Fruit fly (Drosophila melanogaster) whole organism, embryonic: ENCODE data around the gene Cyp1.

ENCODE experiments used
- Bgb ChIP-seq: fragments of 200-800 bp; sonication (Bioruptor generic); IDR thresholded peaks from 2 replicates; pipeline ENCODE4 v1.3.6; 2022; ENCODE audit warnings: missing biosample characterization, missing genetic modification characterization; ENCODE audit not compliant: partially characterized antibody
- CG10959 ChIP-seq: fragments of 200-800 bp; sonication (Bioruptor generic); IDR thresholded peaks from 2 replicates; pipeline ENCODE4 v1.3.6; 2022; ENCODE audit warnings: missing biosample characterization, missing genetic modification characterization
- CG11696 ChIP-seq: fragments of 200-800 bp; sonication (Bioruptor generic); IDR thresholded peaks from 2 replicates; pipeline ENCODE4 v1.3.6; 2022; ENCODE audit warnings: missing biosample characterization, missing genetic modification characterization
- CG12659 ChIP-seq: fragments of 200-800 bp; sonication (Bioruptor generic); optimal IDR thresholded peaks from 3 replicates; lab custom pipeline; 2017; ENCODE audit warnings: mild to moderate bottlenecking, missing biosample characterization, missing genetic modification reagents, missing genetic modification characterization
- CG12769 ChIP-seq: fragments of 200-800 bp; sonication (Bioruptor generic); optimal IDR thresholded peaks from 2 replicates; lab custom pipeline; 2019; ENCODE audit warnings: missing biosample characterization, mild to moderate bottlenecking, missing genetic modification characterization, moderate library complexity
- CG13775 ChIP-seq: fragments of 200-800 bp; sonication (Bioruptor generic); optimal IDR thresholded peaks from 3 replicates; lab custom pipeline; 2017; ENCODE audit warnings: missing biosample characterization, mild to moderate bottlenecking, missing genetic modification characterization
- CG13894 ChIP-seq: fragments of 200-800 bp; sonication (Bioruptor generic); optimal IDR thresholded peaks from 3 replicates; lab custom pipeline; 2018; ENCODE audit warnings: missing biosample characterization, mild to moderate bottlenecking, missing genetic modification characterization, moderate library complexity
- CG14014 ChIP-seq: fragments of 200-800 bp; sonication (Bioruptor generic); IDR thresholded peaks from 2 replicates; pipeline ENCODE4 v1.3.6; 2022; ENCODE audit warnings: missing biosample characterization, missing genetic modification characterization
- CG1603 ChIP-seq: fragments of 200-800 bp; sonication (Bioruptor generic); optimal IDR thresholded peaks from 2 replicates; lab custom pipeline; 2019; ENCODE audit warnings: missing biosample characterization, mild to moderate bottlenecking, missing genetic modification characterization, moderate library complexity
- CG17359 ChIP-seq: fragments of 200-800 bp; sonication (Bioruptor generic); optimal IDR thresholded peaks from 3 replicates; lab custom pipeline; 2018; ENCODE audit warnings: missing biosample characterization, mild to moderate bottlenecking, missing genetic modification characterization, moderate library complexity
- CG2129 ChIP-seq: fragments of 200-800 bp; sonication (Bioruptor generic); IDR thresholded peaks from 2 replicates; pipeline ENCODE4 v1.3.6; 2022; ENCODE audit warnings: missing biosample characterization, missing genetic modification characterization; ENCODE audit not compliant: partially characterized antibody
- CG2889 ChIP-seq: fragments of 200-800 bp; sonication (Bioruptor generic); IDR thresholded peaks from 3 replicates; pipeline ENCODE4 v1.3.6; 2022; ENCODE audit warnings: missing biosample characterization, missing genetic modification characterization
- CG32532 ChIP-seq: fragments of 200-800 bp; sonication (Bioruptor generic); IDR thresholded peaks from 2 replicates; pipeline ENCODE4 v1.3.6; 2022; ENCODE audit warnings: missing biosample characterization, missing genetic modification characterization
- CG6175 ChIP-seq: fragments of 200-800 bp; sonication (Bioruptor generic); IDR thresholded peaks from 3 replicates; pipeline ENCODE4 v1.3.6; 2022; ENCODE audit warnings: missing biosample characterization, missing genetic modification characterization
- CG6654 ChIP-seq: fragments of 200-800 bp; sonication (Bioruptor generic); optimal IDR thresholded peaks from 2 replicates; lab custom pipeline; 2017; ENCODE audit warnings: missing biosample characterization, mild to moderate bottlenecking, missing genetic modification characterization
- CG6765 ChIP-seq: fragments of 200-800 bp; sonication (Bioruptor generic); optimal IDR thresholded peaks from 3 replicates; lab custom pipeline; 2017; ENCODE audit warnings: missing biosample characterization, mild to moderate bottlenecking, missing genetic modification characterization
- CG7357 ChIP-seq: fragments of 200-800 bp; sonication (Bioruptor generic); IDR thresholded peaks from 3 replicates; pipeline ENCODE4 v1.3.6; 2022; ENCODE audit warnings: missing biosample characterization, missing genetic modification characterization
- CG7556 ChIP-seq: fragments of 200-800 bp; sonication (Bioruptor generic); optimal IDR thresholded peaks from 2 replicates; lab custom pipeline; 2017; ENCODE audit warnings: missing biosample characterization, mild to moderate bottlenecking, missing genetic modification characterization
- CG8359 ChIP-seq: fragments of 200-800 bp; sonication (Bioruptor generic); optimal IDR thresholded peaks from 2 replicates; lab custom pipeline; 2017; ENCODE audit warnings: missing biosample characterization, mild to moderate bottlenecking, missing genetic modification characterization, borderline replicate concordance
- D19A ChIP-seq: fragments of 200-800 bp; optimal IDR thresholded peaks from 3 replicates; lab custom pipeline; 2019; ENCODE audit warnings: missing biosample characterization, mild to moderate bottlenecking, missing genetic modification characterization, moderate library complexity
- Dbx ChIP-seq: fragments of 200-800 bp; sonication (Bioruptor generic); IDR thresholded peaks from 3 replicates; pipeline ENCODE4 v1.3.6; 2022; ENCODE audit warnings: missing biosample characterization, missing genetic modification characterization
- Dll ChIP-seq: fragments of 200-800 bp; sonication (Bioruptor generic); IDR thresholded peaks from 4 replicates; pipeline ENCODE4 v1.3.6; 2022; ENCODE audit warnings: missing biosample characterization, missing genetic modification characterization; ENCODE audit not compliant: partially characterized antibody
- Gsc ChIP-seq: fragments of 200-800 bp; sonication (Bioruptor generic); IDR thresholded peaks from 2 replicates; pipeline ENCODE4 v1.3.6; 2022; ENCODE audit warnings: missing biosample characterization, missing genetic modification characterization
- HHEX ChIP-seq: fragments of 200-800 bp; sonication (Bioruptor generic); optimal IDR thresholded peaks from 3 replicates; lab custom pipeline; 2017; ENCODE audit warnings: missing biosample characterization, mild to moderate bottlenecking, missing genetic modification characterization, missing genetic modification reagents
- HmgZ ChIP-seq: fragments of 200-800 bp; sonication (Bioruptor generic); optimal IDR thresholded peaks from 2 replicates; lab custom pipeline; 2018; ENCODE audit warnings: missing biosample characterization, mild to moderate bottlenecking, missing genetic modification characterization
- Lhr ChIP-seq: fragments of 200-800 bp; sonication (Bioruptor generic); optimal IDR thresholded peaks from 3 replicates; lab custom pipeline; 2017; ENCODE audit warnings: mild to moderate bottlenecking, missing biosample characterization, missing genetic modification reagents, missing genetic modification characterization
- Nf-YB ChIP-seq: fragments of 200-800 bp; sonication (Bioruptor generic); optimal IDR thresholded peaks from 3 replicates; lab custom pipeline; 2019; ENCODE audit warnings: missing biosample characterization, mild to moderate bottlenecking, missing genetic modification characterization, moderate library complexity
- Ravus ChIP-seq: fragments of 200-800 bp; sonication (Bioruptor generic); IDR thresholded peaks from 2 replicates; pipeline ENCODE4 v1.3.6; 2022; ENCODE audit warnings: missing biosample characterization, missing genetic modification characterization
- Spps ChIP-seq: fragments of 200-800 bp; sonication (Bioruptor generic); optimal IDR thresholded peaks from 2 replicates; lab custom pipeline; 2018; ENCODE audit warnings: missing biosample characterization, mild to moderate bottlenecking, missing genetic modification characterization
- Tbp ChIP-seq: fragments of >200 bp; optimal IDR thresholded peaks from 2 replicates; lab custom pipeline; 2018; ENCODE audit warnings: missing biosample characterization, missing genetic modification characterization
- ash1 ChIP-seq: fragments of 200-800 bp; sonication (Bioruptor generic); optimal IDR thresholded peaks from 2 replicates; lab custom pipeline; 2018; ENCODE audit warnings: missing biosample characterization, mild to moderate bottlenecking, missing genetic modification characterization
- br ChIP-seq: fragments of >200 bp; optimal IDR thresholded peaks from 2 replicates; lab custom pipeline; 2017
- croc ChIP-seq: fragments of 200-800 bp; sonication (Bioruptor generic); conservative IDR thresholded peaks from 3 replicates; pipeline ENCODE4 v1.3.6; 2022; ENCODE audit warnings: missing biosample characterization, missing genetic modification characterization
- dm ChIP-seq: fragments of 200-800 bp; sonication (Bioruptor generic); optimal IDR thresholded peaks from 3 replicates; lab custom pipeline; 2016; ENCODE audit warnings: missing biosample characterization, missing genetic modification characterization
- exex ChIP-seq: fragments of 200-800 bp; sonication (Bioruptor generic); optimal IDR thresholded peaks from 4 replicates; lab custom pipeline; 2018; ENCODE audit warnings: missing biosample characterization, mild to moderate bottlenecking, missing genetic modification characterization, moderate library complexity
- fd3F ChIP-seq: fragments of 200-800 bp; sonication (Bioruptor generic); optimal IDR thresholded peaks from 2 replicates; lab custom pipeline; 2018; ENCODE audit warnings: missing biosample characterization, mild to moderate bottlenecking, missing genetic modification characterization, moderate library complexity
- fd96Cb ChIP-seq: fragments of 200-800 bp; sonication (Bioruptor generic); optimal IDR thresholded peaks from 2 replicates; lab custom pipeline; 2018; ENCODE audit warnings: missing biosample characterization, mild to moderate bottlenecking, missing genetic modification characterization, moderate library complexity
- gcm ChIP-seq: fragments of 200-800 bp; sonication (Bioruptor generic); optimal IDR thresholded peaks from 2 replicates; lab custom pipeline; 2019; ENCODE audit warnings: missing biosample characterization, mild to moderate bottlenecking, missing genetic modification characterization, moderate library complexity
- kay ChIP-seq: fragments of 200-800 bp; sonication (Bioruptor generic); optimal IDR thresholded peaks from 2 replicates; lab custom pipeline; 2016; ENCODE audit warnings: missing biosample characterization, missing genetic modification characterization
- lbe ChIP-seq: fragments of 200-800 bp; sonication (Bioruptor generic); optimal IDR thresholded peaks from 2 replicates; lab custom pipeline; 2016; ENCODE audit warnings: missing biosample characterization, mild to moderate bottlenecking, missing genetic modification characterization
- lov ChIP-seq, 2 experiments: fragments of 200-800 bp in 1 of 2; fragments of >200 bp in 1 of 2; sonication (Bioruptor generic) in 1 of 2; IDR thresholded peaks in 1 of 2; optimal IDR thresholded peaks in 1 of 2; 2 replicates in 1 of 2; 3 replicates in 1 of 2; pipeline versions ENCODE4 v1.3.6 to Lab custom; 2017 to 2022; ENCODE audit warnings: missing biosample characterization in 1 of 2, missing genetic modification characterization in 1 of 2
- nau ChIP-seq: fragments of 200-800 bp; sonication (Bioruptor generic); optimal IDR thresholded peaks from 3 replicates; lab custom pipeline; 2017; ENCODE audit warnings: missing biosample characterization, mild to moderate bottlenecking, missing genetic modification characterization, missing genetic modification reagents
- phol ChIP-seq: fragments of 200-800 bp; sonication (Bioruptor generic); optimal IDR thresholded peaks from 3 replicates; lab custom pipeline; 2018; ENCODE audit warnings: missing biosample characterization, mild to moderate bottlenecking, missing genetic modification characterization, moderate library complexity
- sens-2 ChIP-seq: fragments of 200-800 bp; sonication (Bioruptor generic); IDR thresholded peaks from 2 replicates; pipeline ENCODE4 v1.3.6; 2022; ENCODE audit warnings: missing biosample characterization, missing genetic modification characterization
- sima ChIP-seq: fragments of 200-800 bp; sonication (Bioruptor generic); optimal IDR thresholded peaks from 2 replicates; lab custom pipeline; 2016; ENCODE audit warnings: missing biosample characterization, missing genetic modification characterization
- slbo ChIP-seq: fragments of 200-800 bp; sonication (Bioruptor generic); IDR thresholded peaks from 2 replicates; pipeline ENCODE4 v1.3.6; 2022; ENCODE audit warnings: missing biosample characterization, missing genetic modification characterization
- unc-4 ChIP-seq: fragments of 200-800 bp; sonication (Bioruptor generic); IDR thresholded peaks from 2 replicates; pipeline ENCODE4 v1.3.6; 2022; ENCODE audit warnings: missing biosample characterization, missing genetic modification characterization; ENCODE audit not compliant: partially characterized antibody
- zfh1 ChIP-seq: fragments of 200-800 bp; sonication (Bioruptor generic); IDR thresholded peaks from 3 replicates; pipeline ENCODE4 v1.3.6; 2022; ENCODE audit warnings: missing biosample characterization, missing genetic modification characterization

The Cyp1 gene

DNA sequence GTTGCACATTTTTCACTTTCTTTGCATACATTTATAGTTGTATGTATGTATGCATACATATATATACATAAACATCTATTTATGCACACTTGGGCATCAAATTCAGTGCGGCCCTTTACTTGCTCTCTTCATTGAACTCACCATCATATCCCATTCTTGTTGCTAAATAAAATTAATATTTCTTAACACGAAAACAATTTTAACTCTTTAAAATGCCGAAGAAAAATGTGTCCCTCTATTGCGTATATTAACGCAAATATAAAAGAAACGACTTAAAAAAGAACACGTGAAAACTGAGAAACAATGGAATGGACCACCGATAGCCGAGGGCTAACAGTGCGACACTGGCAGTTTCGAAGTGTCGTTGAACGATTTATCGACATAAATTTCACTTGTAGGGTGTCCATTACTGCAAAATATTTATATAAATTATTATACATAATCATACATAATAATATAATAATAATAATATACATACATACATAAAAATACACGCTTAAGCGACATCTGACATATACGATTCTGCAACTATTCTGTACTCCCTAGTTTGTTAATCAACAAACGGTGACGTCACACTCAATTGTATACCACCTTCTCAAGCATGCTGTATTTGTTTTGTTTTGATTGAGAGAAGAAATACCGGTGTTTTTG lies 38.6 kb upstream of the Cyp1 start, which contains the start of the genes U2af50 and PIG-Q (continued):
- TF ChIP-seq gcm (GFP tag; lab: Kevin White, UChicago) (peak; percentile 92), unc-4 (GFP tag; lab: Robert Waterston, UW) (peak; percentile 42; the same call in 1 of the 2 replicates), CG14014 (GFP tag; lab: Robert Waterston, UW) (peak; percentile 92), CG6175 (GFP tag; lab: Robert Waterston, UW) (no peak), exex (tag; lab: Kevin White, UChicago) (no peak), CG6765 (GFP tag; lab: Kevin White, UChicago) (peak; percentile 83), CG6654 (GFP tag; lab: Kevin White, UChicago) (peak; percentile 79), Nf-YB (GFP tag; lab: Kevin White, UChicago) (no peak), nau (GFP tag; lab: Kevin White, UChicago) (no peak), CG8359 (GFP tag; lab: Kevin White, UChicago) (peak; percentile 86), fd96Cb (peak; percentile 95), Spps (tag; lab: Kevin White, UChicago) (peak; percentile 87), HHEX (GFP tag; lab: Kevin White, UChicago) (peak; percentile 91), CG32532 (peak; percentile 94), CG11696 (peak; percentile 76; the same call in 1 of the 2 replicates), Gsc (GFP tag; lab: Robert Waterston, UW) (no peak), CG2129 (GFP tag; lab: Robert Waterston, UW) (no peak), sens-2 (no peak; the same call in 1 of the 2 replicates), CG7357 (peak; percentile 85), slbo (GFP tag; lab: Robert Waterston, UW) (no peak; the same call in 1 of the 2 replicates), br (lab: Kevin White, UChicago) (no peak), CG12769 (tag; lab: Kevin White, UChicago) (no peak), zfh1 (GFP tag; lab: Robert Waterston, UW) (peak; percentile 93), Bgb (GFP tag; lab: Robert Waterston, UW) (peak; percentile 34; the same call in 1 of the 2 replicates), CG1603 (tag; lab: Kevin White, UChicago) (peak; percentile 82), CG7556 (GFP tag; lab: Kevin White, UChicago) (peak; percentile 90), Dbx (GFP tag; lab: Robert Waterston, UW) (peak; percentile 94), CG13894 (tag; lab: Kevin White, UChicago) (peak; percentile 90), CG17359 (tag; lab: Kevin White, UChicago) (peak; percentile 93), ash1 (GFP tag; lab: Kevin White, UChicago) (no peak), Tbp (no peak), CG12659 (peak; percentile 95), kay (peak; percentile 69), lov (optimal IDR thresholded peaks at IDR 0.05; lab: Kevin White, UChicago) (no peak), lov (GFP tag; IDR thresholded peaks at IDR 0.05; lab: Robert Waterston, UW) (no peak; the same call in 2 of the 3 replicates), Lhr (GFP tag; lab: Kevin White, UChicago) (peak; percentile 67), D19A (tag; lab: Kevin White, UChicago) (peak; percentile 87), lbe (GFP tag; lab: Kevin White, UChicago) (peak; percentile 78), Ravus (GFP tag; lab: Robert Waterston, UW) (peak; percentile 70), fd3F (GFP tag; lab: Kevin White, UChicago) (peak; percentile 93), HmgZ (tag; lab: Kevin White, UChicago) (peak; percentile 94), croc (peak; percentile 90), sima (no peak), CG13775 (GFP tag; lab: Kevin White, UChicago) (peak; percentile 95), Dll (GFP tag; lab: Robert Waterston, UW) (no peak; the same call in 3 of the 4 replicates), CG2889 (GFP tag; lab: Robert Waterston, UW) (no peak), dm (GFP tag; lab: Kevin White, UChicago) (peak; percentile 29), phol (tag; lab: Kevin White, UChicago) (peak; percentile 95), CG10959 (peak; percentile 87)
